Fruit fly (Drosophila melanogaster): ENCODE data around the gene CG31248.

The CG31248 gene

DNA sequence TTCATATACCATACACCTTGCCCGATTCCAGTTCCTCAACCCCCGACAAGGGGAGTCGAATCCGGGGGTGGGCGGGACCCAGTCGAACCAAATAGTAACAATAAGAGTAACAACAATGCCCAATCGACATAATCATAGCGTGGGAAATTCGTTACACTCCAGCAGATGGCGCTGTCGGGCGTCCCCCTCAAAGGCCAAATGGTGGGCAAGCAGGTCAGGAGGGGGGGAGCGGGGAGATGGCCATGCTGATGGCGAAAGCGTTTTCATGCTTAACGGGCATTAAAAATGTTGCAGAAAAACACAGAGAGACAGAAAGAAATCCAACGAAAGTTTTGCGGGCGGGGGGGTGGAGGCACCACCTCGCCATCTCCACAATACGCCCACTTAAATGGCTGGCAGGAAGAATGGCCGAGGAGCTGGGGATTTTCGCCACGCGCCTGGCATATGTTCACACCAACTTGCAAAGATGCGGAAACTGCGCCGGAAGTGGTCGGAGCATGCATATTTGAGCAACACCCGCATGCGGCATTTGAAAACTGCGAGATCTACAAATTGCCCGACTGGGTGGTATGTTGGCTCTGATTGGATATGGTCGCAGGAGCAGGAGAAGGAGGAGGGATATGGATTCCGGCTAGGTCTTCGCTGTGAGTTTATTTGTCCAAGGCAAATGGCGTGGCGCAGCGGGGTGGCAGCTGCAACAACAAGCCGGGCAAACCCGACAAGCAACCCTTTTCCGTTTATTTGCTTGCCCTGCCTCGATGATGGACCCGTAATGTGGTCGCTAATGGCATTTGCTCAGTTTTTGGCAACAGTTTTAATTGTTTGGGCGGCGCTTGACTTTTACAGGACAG, 10.3 kb downstream of the CG31248 start (continued):
- TF ChIP-seq wor (GFP tag; IDR thresholded peaks at IDR 0.05), result no peak
- no peak for TF ChIP-seq CG6254 (GFP tag; optimal IDR thresholded peaks at IDR 0.05)
- no peak for TF ChIP-seq Rx (GFP tag; IDR thresholded peaks at IDR 0.05)
- TF ChIP-seq B-H1 (GFP tag; IDR thresholded peaks at IDR 0.05), result no peak
- no peak for TF ChIP-seq Sox102F (GFP tag; optimal IDR thresholded peaks at IDR 0.05)
- TF ChIP-seq CG33213 (GFP tag; optimal IDR thresholded peaks at IDR 0.05), result no peak
- TF ChIP-seq knrl (GFP tag; IDR thresholded peaks at IDR 0.05; ENCODE audit: partially characterized antibody), result no peak
- TF ChIP-seq NC2α (GFP tag; optimal IDR thresholded peaks at IDR 0.05), result no peak
- TF ChIP-seq CG4854 (GFP tag; optimal IDR thresholded peaks at IDR 0.05), result no peak
- TF ChIP-seq ranshi (GFP tag; IDR thresholded peaks at IDR 0.05), result no peak
- no peak for TF ChIP-seq Sry-δ (GFP tag; optimal IDR thresholded peaks at IDR 0.05)
- no peak for TF ChIP-seq CG9817 (tag; optimal IDR thresholded peaks at IDR 0.05)
- TF ChIP-seq CG7786 (GFP tag; optimal IDR thresholded peaks at IDR 0.05), result no peak
- TF ChIP-seq Ets65A (GFP tag), result peak; percentile 65
- TF ChIP-seq Hey (tag; optimal IDR thresholded peaks at IDR 0.05), result peak; percentile 91
- peak; percentile 87 for TF ChIP-seq Nf-YB (GFP tag; optimal IDR thresholded peaks at IDR 0.05)
- TF ChIP-seq CG11247 (GFP tag; IDR thresholded peaks at IDR 0.05), result no peak
- TF ChIP-seq Sox100B (GFP tag; optimal IDR thresholded peaks at IDR 0.05), result no peak
- TF ChIP-seq her (GFP tag; optimal IDR thresholded peaks at IDR 0.05), result no peak
- TF ChIP-seq CG7928 (GFP tag; optimal IDR thresholded peaks at IDR 0.05), result no peak
- no peak for TF ChIP-seq emc (GFP tag; optimal IDR thresholded peaks at IDR 0.05)
- no peak for TF ChIP-seq CG18599 (GFP tag; optimal IDR thresholded peaks at IDR 0.05)
- TF ChIP-seq klu (GFP tag; IDR thresholded peaks at IDR 0.05), result no peak
- TF ChIP-seq pnt (GFP tag; optimal IDR thresholded peaks at IDR 0.05), result no peak
- TF ChIP-seq CG6854 (GFP tag; optimal IDR thresholded peaks at IDR 0.05), result no peak
- no peak for TF ChIP-seq gce (GFP tag; IDR thresholded peaks at IDR 0.05)
- no peak for TF ChIP-seq B-H2 (GFP tag; optimal IDR thresholded peaks at IDR 0.05)
- no peak for TF ChIP-seq schlank (tag; optimal IDR thresholded peaks at IDR 0.05)
- TF ChIP-seq stwl (tag; optimal IDR thresholded peaks at IDR 0.05), result no peak
- no peak for TF ChIP-seq ash1 (GFP tag; optimal IDR thresholded peaks at IDR 0.05)
- no peak for TF ChIP-seq disco-r (GFP tag; optimal IDR thresholded peaks at IDR 0.05)
- no peak for TF ChIP-seq CG1024 (GFP tag; IDR thresholded peaks at IDR 0.05)
- TF ChIP-seq CG7357 (GFP tag; IDR thresholded peaks at IDR 0.05), result no peak
- no peak for TF ChIP-seq CG30403 (GFP tag; optimal IDR thresholded peaks at IDR 0.05)
- TF ChIP-seq CG10209 (GFP tag; optimal IDR thresholded peaks at IDR 0.05), result no peak
- no peak for TF ChIP-seq ken (GFP tag; IDR thresholded peaks at IDR 0.05)
- TF ChIP-seq Med (GFP tag), result peak; percentile 35
- TF ChIP-seq CTCF (GFP tag; optimal IDR thresholded peaks at IDR 0.05), result peak; percentile 85

dm6 chr3R:7142580-7142979, 13.5 kb downstream of the CG31248 start:
- TF ChIP-seq Rx (GFP tag; IDR thresholded peaks at IDR 0.05), result 0 out of 2 replicates have a peak, but pooled peaks have one; percentile 6
- peak; percentile 70 for TF ChIP-seq grn (GFP tag; optimal IDR thresholded peaks at IDR 0.05)
- TF ChIP-seq mld (GFP tag; IDR thresholded peaks at IDR 0.05; ENCODE audit: partially characterized antibody), result no peak
- TF ChIP-seq HmgZ (tag; optimal IDR thresholded peaks at IDR 0.05), result no peak

All from whole organism, embryonic.